Fruit fly (Drosophila melanogaster) whole organism, embryonic: ENCODE data around the gene mAChR-B.

ENCODE experiments used
- CG10267 ChIP-seq: fragments of 200-800 bp; sonication (Bioruptor generic); optimal IDR thresholded peaks from 2 replicates; lab custom pipeline; 2018; ENCODE audit warnings: missing biosample characterization, mild to moderate bottlenecking, missing genetic modification characterization, moderate library complexity
- CG10274 ChIP-seq: fragments of 200-800 bp; sonication (Bioruptor generic); optimal IDR thresholded peaks from 3 replicates; lab custom pipeline; 2017; ENCODE audit warnings: missing biosample characterization, mild to moderate bottlenecking, missing genetic modification characterization
- CG11247 ChIP-seq: fragments of 200-800 bp; sonication (Bioruptor generic); IDR thresholded peaks from 2 replicates; pipeline ENCODE4 v1.3.6; 2022; ENCODE audit warnings: missing biosample characterization, missing genetic modification characterization
- CG11456 ChIP-seq: fragments of 200-800 bp; sonication (Bioruptor generic); IDR thresholded peaks from 3 replicates; pipeline ENCODE4 v1.3.6; 2022; ENCODE audit warnings: missing biosample characterization, missing genetic modification characterization
- CG12219 ChIP-seq: fragments of 200-800 bp; sonication (Bioruptor generic); optimal IDR thresholded peaks from 3 replicates; lab custom pipeline; 2018; ENCODE audit warnings: missing biosample characterization, mild to moderate bottlenecking, missing genetic modification characterization
- CG13775 ChIP-seq: fragments of 200-800 bp; sonication (Bioruptor generic); optimal IDR thresholded peaks from 3 replicates; lab custom pipeline; 2017; ENCODE audit warnings: missing biosample characterization, mild to moderate bottlenecking, missing genetic modification characterization
- CG14667 ChIP-seq: fragments of 200-800 bp; sonication (Bioruptor generic); IDR thresholded peaks from 2 replicates; pipeline ENCODE4 v1.3.6; 2022; ENCODE audit warnings: missing biosample characterization, missing genetic modification characterization
- CG14860 ChIP-seq: fragments of 200-800 bp; sonication (Bioruptor generic); IDR thresholded peaks from 3 replicates; pipeline ENCODE4 v1.3.6; 2022; ENCODE audit warnings: missing biosample characterization, missing genetic modification characterization; ENCODE audit not compliant: partially characterized antibody
- CG17186 ChIP-seq: fragments of 200-800 bp; sonication (Bioruptor generic); optimal IDR thresholded peaks from 3 replicates; lab custom pipeline; 2017; ENCODE audit warnings: missing biosample characterization, missing genetic modification reagents, missing genetic modification characterization
- CG17612 ChIP-seq: fragments of 200-800 bp; sonication (Bioruptor generic); IDR thresholded peaks from 2 replicates; pipeline ENCODE4 v1.3.6; 2022; ENCODE audit warnings: missing biosample characterization, missing genetic modification characterization
- CG17912 ChIP-seq: fragments of 200-800 bp; sonication (Bioruptor generic); optimal IDR thresholded peaks from 2 replicates; lab custom pipeline; 2018; ENCODE audit warnings: missing biosample characterization, mild to moderate bottlenecking, missing genetic modification characterization
- CG2202 ChIP-seq: fragments of 200-800 bp; sonication (Bioruptor generic); optimal IDR thresholded peaks from 2 replicates; lab custom pipeline; 2018; ENCODE audit warnings: missing biosample characterization, mild to moderate bottlenecking, missing genetic modification characterization
- CG31441 ChIP-seq: fragments of 200-800 bp; sonication (Bioruptor generic); IDR thresholded peaks from 2 replicates; pipeline ENCODE4 v1.3.6; 2022; ENCODE audit warnings: missing biosample characterization, missing genetic modification characterization
- CG32772 ChIP-seq: fragments of 200-800 bp; sonication (Bioruptor generic); IDR thresholded peaks from 2 replicates; pipeline ENCODE4 v1.3.6; 2022; ENCODE audit warnings: missing biosample characterization, missing genetic modification characterization
- CG9876 ChIP-seq: fragments of 200-800 bp; sonication (Bioruptor generic); optimal IDR thresholded peaks from 2 replicates; lab custom pipeline; 2016; ENCODE audit warnings: missing biosample characterization, missing genetic modification characterization
- Dek ChIP-seq: fragments of 200-800 bp; sonication (Bioruptor generic); optimal IDR thresholded peaks from 3 replicates; lab custom pipeline; 2019; ENCODE audit warnings: missing biosample characterization, mild to moderate bottlenecking, missing genetic modification characterization, moderate library complexity
- Doc2 ChIP-seq: fragments of 200-800 bp; sonication (Bioruptor generic); IDR thresholded peaks from 2 replicates; pipeline ENCODE4 v1.3.6; 2022; ENCODE audit warnings: missing biosample characterization, missing genetic modification characterization
- Dp ChIP-seq: fragments of 200-800 bp; sonication (Bioruptor generic); optimal IDR thresholded peaks from 2 replicates; lab custom pipeline; 2018; ENCODE audit warnings: missing biosample characterization, mild to moderate bottlenecking, missing genetic modification characterization, moderate library complexity
- HLHmδ ChIP-seq: fragments of 200-800 bp; sonication (Bioruptor generic); optimal IDR thresholded peaks from 2 replicates; lab custom pipeline; 2018; ENCODE audit warnings: missing biosample characterization, mild to moderate bottlenecking, missing genetic modification characterization, moderate library complexity
- Hr78 ChIP-seq, 2 experiments: fragments of 200-800 bp in 1 of 2; fragments of >200 bp in 1 of 2; sonication (Bioruptor generic) in 1 of 2; optimal IDR thresholded peaks; 2 replicates each; lab custom pipeline; 2017 to 2019; ENCODE audit warnings: missing biosample characterization in 2 of 2, missing genetic modification characterization in 2 of 2, mild to moderate bottlenecking in 1 of 2, moderate library complexity in 1 of 2
- MESR4 ChIP-seq: fragments of 200-800 bp; sonication (Bioruptor generic); optimal IDR thresholded peaks from 2 replicates; lab custom pipeline; 2018; ENCODE audit warnings: missing biosample characterization, mild to moderate bottlenecking, missing genetic modification characterization, moderate library complexity
- Med ChIP-seq: fragments of 200-800 bp; sonication (Bioruptor generic); peaks from one replicate; lab custom pipeline; 2016; ENCODE audit warnings: missing biosample characterization, missing genetic modification characterization, mild to moderate bottlenecking, inconsistent platforms, moderate library complexity
- Sry-δ ChIP-seq: fragments of 200-800 bp; sonication (Bioruptor generic); optimal IDR thresholded peaks from 2 replicates; lab custom pipeline; 2016; ENCODE audit warnings: missing biosample characterization, missing genetic modification characterization
- Stat92E ChIP-seq, 3 experiments: fragments of >200 bp in 2 of 3; fragments of 200-800 bp in 1 of 3; sonication (Bioruptor generic) in 1 of 3; optimal IDR thresholded peaks; 2 replicates each; lab custom pipeline; 2017 to 2019; ENCODE audit warnings: missing biosample characterization in 3 of 3, missing genetic modification characterization in 3 of 3, mild to moderate bottlenecking in 1 of 3, moderate library complexity in 1 of 3
- ab ChIP-seq: fragments of 200-800 bp; sonication (Bioruptor generic); optimal IDR thresholded peaks from 2 replicates; lab custom pipeline; 2016; ENCODE audit warnings: missing biosample characterization, missing genetic modification characterization
- aop ChIP-seq: fragments of 200-800 bp; sonication (Bioruptor generic); IDR thresholded peaks from 2 replicates; pipeline ENCODE4 v1.3.6; 2022; ENCODE audit warnings: missing biosample characterization, missing genetic modification characterization
- cad ChIP-seq: fragments of >200 bp; optimal IDR thresholded peaks from 2 replicates; lab custom pipeline; 2017; ENCODE audit warnings: missing biosample characterization, missing genetic modification characterization
- cas ChIP-seq: fragments of 200-800 bp; sonication (Bioruptor generic); IDR thresholded peaks from 2 replicates; pipeline ENCODE4 v1.3.6; 2022; ENCODE audit warnings: missing biosample characterization, missing genetic modification characterization
- chn ChIP-seq: fragments of 200-800 bp; sonication (Bioruptor generic); optimal IDR thresholded peaks from 2 replicates; lab custom pipeline; 2016; ENCODE audit warnings: missing biosample characterization, missing genetic modification characterization
- dan ChIP-seq: fragments of 200-800 bp; sonication (Bioruptor generic); IDR thresholded peaks from 2 replicates; pipeline ENCODE4 v1.3.6; 2022; ENCODE audit warnings: missing biosample characterization, missing genetic modification characterization
- gce ChIP-seq: fragments of 200-800 bp; sonication (Bioruptor generic); IDR thresholded peaks from 3 replicates; pipeline ENCODE4 v1.3.6; 2022; ENCODE audit warnings: missing biosample characterization, missing genetic modification characterization
- gfzf ChIP-seq: fragments of 200-800 bp; sonication (Bioruptor generic); optimal IDR thresholded peaks from 2 replicates; lab custom pipeline; 2016; ENCODE audit warnings: missing biosample characterization, mild to moderate bottlenecking, missing genetic modification characterization, moderate library complexity
- ham ChIP-seq: fragments of 200-800 bp; sonication (Bioruptor generic); IDR thresholded peaks from 2 replicates; pipeline ENCODE4 v1.3.6; 2022; ENCODE audit warnings: missing biosample characterization, missing genetic modification characterization
- lab ChIP-seq: fragments of 200-800 bp; sonication (Bioruptor generic); optimal IDR thresholded peaks from 3 replicates; lab custom pipeline; 2017; ENCODE audit warnings: missing biosample characterization, missing genetic modification characterization, mild to moderate bottlenecking, moderate library complexity, missing genetic modification reagents
- lbe ChIP-seq: fragments of 200-800 bp; sonication (Bioruptor generic); optimal IDR thresholded peaks from 2 replicates; lab custom pipeline; 2016; ENCODE audit warnings: missing biosample characterization, mild to moderate bottlenecking, missing genetic modification characterization
- mam ChIP-seq: fragments of 200-800 bp; sonication (Bioruptor generic); optimal IDR thresholded peaks from 3 replicates; lab custom pipeline; 2016; ENCODE audit warnings: missing biosample characterization, missing genetic modification characterization
- p53 ChIP-seq: fragments of 200-800 bp; sonication (Bioruptor generic); optimal IDR thresholded peaks from 2 replicates; lab custom pipeline; 2016; ENCODE audit warnings: missing biosample characterization, missing genetic modification characterization
- pan ChIP-seq, 4 experiments: fragments of >200 bp in 3 of 4; fragments of 200-800 bp in 1 of 4; sonication (Bioruptor generic) in 1 of 4; optimal IDR thresholded peaks in 3 of 4; IDR thresholded peaks in 1 of 4; 2 replicates each; pipeline versions ENCODE4 v1.3.6 to Lab custom; 2017 to 2022; ENCODE audit warnings: missing biosample characterization in 2 of 4, missing genetic modification characterization in 2 of 4, mixed read lengths in 1 of 4
- psq ChIP-seq: fragments of 200-800 bp; sonication (Bioruptor generic); optimal IDR thresholded peaks from 2 replicates; lab custom pipeline; 2017; ENCODE audit warnings: missing biosample characterization, missing genetic modification characterization
- pzg ChIP-seq: fragments of 200-800 bp; sonication (Bioruptor generic); optimal IDR thresholded peaks from 3 replicates; lab custom pipeline; 2018; ENCODE audit warnings: missing biosample characterization, mild to moderate bottlenecking, missing genetic modification characterization, moderate library complexity
- shn ChIP-seq: fragments of 200-800 bp; sonication (Bioruptor generic); optimal IDR thresholded peaks from 3 replicates; lab custom pipeline; 2016; ENCODE audit warnings: missing biosample characterization, missing genetic modification characterization
- sima ChIP-seq: fragments of 200-800 bp; sonication (Bioruptor generic); optimal IDR thresholded peaks from 2 replicates; lab custom pipeline; 2016; ENCODE audit warnings: missing biosample characterization, missing genetic modification characterization
- slp2 ChIP-seq: fragments of 200-800 bp; sonication (Bioruptor generic); optimal IDR thresholded peaks from 2 replicates; lab custom pipeline; 2016; ENCODE audit warnings: missing biosample characterization, missing genetic modification characterization
- tin ChIP-seq: fragments of 200-800 bp; sonication (Bioruptor generic); optimal IDR thresholded peaks from 3 replicates; lab custom pipeline; 2016; ENCODE audit warnings: missing biosample characterization, missing genetic modification characterization
- tup ChIP-seq: fragments of 200-800 bp; sonication (Bioruptor generic); optimal IDR thresholded peaks from 2 replicates; lab custom pipeline; 2016; ENCODE audit warnings: missing biosample characterization, mild to moderate bottlenecking, missing genetic modification characterization, moderate library complexity
- usp ChIP-seq: fragments of >200 bp; optimal IDR thresholded peaks from 2 replicates; lab custom pipeline; 2017; ENCODE audit warnings: missing biosample characterization, missing genetic modification characterization
- yki ChIP-seq: fragments of >200 bp; optimal IDR thresholded peaks from 3 replicates; lab custom pipeline; 2018
- zen ChIP-seq: fragments of 200-800 bp; sonication (Bioruptor generic); optimal IDR thresholded peaks from 3 replicates; lab custom pipeline; 2018; ENCODE audit warnings: missing biosample characterization, mild to moderate bottlenecking, missing genetic modification characterization, moderate library complexity
- zen2 ChIP-seq: fragments of 200-800 bp; sonication (Bioruptor generic); IDR thresholded peaks from 3 replicates; pipeline ENCODE4 v1.3.6; 2022; ENCODE audit warnings: missing biosample characterization, missing genetic modification characterization; ENCODE audit not compliant: partially characterized antibody

Gene mAChR-B

DNA sequence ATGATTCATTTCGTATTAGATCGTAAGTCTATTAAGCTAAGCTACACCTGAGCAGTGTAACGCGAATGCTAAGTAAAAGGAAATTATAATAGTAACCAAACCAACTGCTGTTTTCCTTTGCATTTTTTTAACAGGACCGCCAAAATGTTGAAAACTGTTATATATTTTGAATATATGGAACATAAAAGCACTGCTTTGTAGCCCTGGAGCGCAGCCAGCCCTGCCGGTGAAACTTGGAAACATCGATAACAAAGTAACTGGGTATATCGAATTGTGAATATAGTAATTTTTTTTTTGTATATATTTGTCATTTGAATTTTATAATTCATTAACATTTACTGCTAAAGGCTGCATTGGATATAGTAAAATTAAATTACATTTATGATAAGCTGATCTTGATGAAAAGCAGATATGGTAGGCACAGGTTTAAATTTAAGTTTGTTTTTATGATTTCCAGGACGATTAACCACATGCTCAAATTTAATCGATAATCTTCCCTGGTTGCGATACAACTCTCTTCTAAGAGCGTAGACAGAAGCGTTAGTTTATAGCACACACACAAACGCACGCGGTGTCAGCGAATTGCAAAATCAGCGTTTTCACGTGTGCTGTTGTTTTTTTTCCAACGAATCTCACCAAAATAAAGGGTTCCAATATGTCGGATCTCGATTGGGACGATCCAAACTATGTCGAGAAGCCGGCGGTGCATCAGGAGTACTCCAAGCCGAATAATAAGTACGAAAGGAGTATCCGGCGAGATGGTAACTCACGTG, 63.3 kb downstream of the mAChR-B start, which contains the start of gene CG7878 (continued):
- TF ChIP-seq gfzf (GFP tag; lab: Kevin White, UChicago) (no peak), cad (no peak), slp2 (peak; percentile 29), CG12219 (GFP tag; lab: Kevin White, UChicago) (no peak), HLHmδ (GFP tag; lab: Kevin White, UChicago) (no peak), Stat92E (GFP tag; optimal IDR thresholded peaks at IDR 0.05; lab: Kevin White, UChicago) (no peak), ham (GFP tag; lab: Robert Waterston, UW) (0 out of 2 replicates have a peak, but pooled peaks have one; percentile 32), CG17186 (no peak), yki (lab: Kevin White, UChicago) (no peak), MESR4 (GFP tag; lab: Kevin White, UChicago) (no peak), gce (GFP tag; lab: Robert Waterston, UW) (no peak), CG32772 (GFP tag; lab: Robert Waterston, UW) (peak; percentile 55; the same call in 1 of the 2 replicates), pan (optimal IDR thresholded peaks at IDR 0.05; lab: Kevin White, UChicago) (no peak), pan (GFP tag; optimal IDR thresholded peaks at IDR 0.05 in 1 of 2, IDR thresholded peaks at IDR 0.05 in 1 of 2) (peak in 1 of 2 experiments; percentile 19), Dp (GFP tag; lab: Kevin White, UChicago) (peak; percentile 80), CG14667 (GFP tag; lab: Robert Waterston, UW) (no peak), lbe (GFP tag; lab: Kevin White, UChicago) (peak; percentile 22), CG11247 (GFP tag; lab: Robert Waterston, UW) (peak; percentile 50; the same call in 1 of the 2 replicates), cas (GFP tag; lab: Robert Waterston, UW) (0 out of 2 replicates have a peak, but pooled peaks have one; percentile 6), zen (no peak), usp (GFP tag; lab: Kevin White, UChicago) (no peak), CG31441 (peak; percentile 61), Doc2 (GFP tag; lab: Robert Waterston, UW) (no peak), aop (GFP tag; lab: Robert Waterston, UW) (no peak), mam (GFP tag; lab: Kevin White, UChicago) (peak; percentile 78), tup (GFP tag; lab: Kevin White, UChicago) (no peak), lab (peak; percentile 71), Sry-δ (peak; percentile 73), dan (GFP tag; lab: Robert Waterston, UW) (no peak), pzg (GFP tag; lab: Kevin White, UChicago) (peak; percentile 74), CG13775 (peak; percentile 39), sima (no peak), CG14860 (GFP tag; lab: Robert Waterston, UW) (peak; percentile 61), Med (peak; percentile 95), CG11456 (GFP tag; lab: Robert Waterston, UW) (peak; percentile 76), CG10267 (tag; lab: Kevin White, UChicago) (peak; percentile 66), chn (GFP tag; lab: Kevin White, UChicago) (peak; percentile 53), Hr78 (GFP tag; optimal IDR thresholded peaks at IDR 0.05; lab: Kevin White, UChicago) (no peak), CG2202 (tag; lab: Kevin White, UChicago) (no peak), p53 (GFP tag; lab: Kevin White, UChicago) (no peak), ab (GFP tag; lab: Kevin White, UChicago) (no peak), CG17912 (peak; percentile 28), CG10274 (GFP tag; lab: Kevin White, UChicago) (no peak), zen2 (GFP tag; lab: Robert Waterston, UW) (peak; percentile 67; the same call in 2 of the 3 replicates), tin (peak; percentile 67), Dek (tag; lab: Kevin White, UChicago) (peak; percentile 72), shn (GFP tag; lab: Kevin White, UChicago) (no peak), CG17612 (GFP tag; lab: Robert Waterston, UW) (no peak), psq (GFP tag; lab: Kevin White, UChicago) (no peak), CG9876 (no peak)
